Worm (Caenorhabditis elegans) whole organism, early embryonic: ENCODE results near the gene cutl-18.
"Not testable (repeated sequence)": the region's sequence is repeated elsewhere in the genome, so short reads cannot be mapped to it uniquely, and the experiment has no call there.

ENCODE experiments used
- B0310.2 ChIP-seq: sonication (generic microtip); optimal IDR thresholded peaks from 2 replicates; lab custom pipeline; 2016; ENCODE audit warnings: mild to moderate bottlenecking, missing genetic modification characterization, missing compliant biosample characterization
- F13C5.2 ChIP-seq: sonication (generic microtip); optimal IDR thresholded peaks from 2 replicates; lab custom pipeline; 2017; ENCODE audit warnings: mild to moderate bottlenecking, missing genetic modification characterization, inconsistent platforms, missing compliant biosample characterization
- aly-1 ChIP-seq: sonication (generic microtip); optimal IDR thresholded peaks from 2 replicates; lab custom pipeline; 2016; ENCODE audit warnings: missing genetic modification characterization, missing compliant biosample characterization
- ama-1 ChIP-seq: fragments of 150-350 bp; optimal IDR thresholded peaks from 2 replicates; lab custom pipeline; 2014
- ceh-13 ChIP-seq: fragments of 200-800 bp; sonication (Bioruptor generic); optimal IDR thresholded peaks from 2 replicates; lab custom pipeline; 2018; ENCODE audit warnings: mild to moderate bottlenecking, missing genetic modification characterization, missing compliant biosample characterization
- ceh-36 ChIP-seq: sonication (generic microtip); optimal IDR thresholded peaks from 2 replicates; lab custom pipeline; 2016; ENCODE audit warnings: missing genetic modification characterization, inconsistent platforms, missing compliant biosample characterization
- ets-7 ChIP-seq: sonication (generic microtip); optimal IDR thresholded peaks from 2 replicates; lab custom pipeline; 2016; ENCODE audit warnings: missing genotype, missing genetic modification characterization, missing compliant biosample characterization
- flt-1 ChIP-seq: fragments of 200-800 bp; sonication (Bioruptor generic); IDR thresholded peaks from 2 replicates; pipeline ENCODE4 v1.3.6; 2022; ENCODE audit warnings: missing genetic modification characterization, missing compliant biosample characterization
- hmbx-1 ChIP-seq: sonication (generic microtip); optimal IDR thresholded peaks from 2 replicates; lab custom pipeline; 2016; ENCODE audit warnings: mild to moderate bottlenecking, missing genetic modification characterization, missing compliant biosample characterization
- hmg-4 ChIP-seq: fragments of 200-800 bp; sonication (Bioruptor generic); optimal IDR thresholded peaks from 2 replicates; lab custom pipeline; 2018; ENCODE audit warnings: mild to moderate bottlenecking, missing genetic modification characterization, missing compliant biosample characterization
- hnd-1 ChIP-seq: sonication (generic microtip); optimal IDR thresholded peaks from 2 replicates; lab custom pipeline; 2016; ENCODE audit warnings: missing genetic modification characterization, missing compliant biosample characterization
- pes-1 ChIP-seq: fragments of 200-800 bp; sonication (Bioruptor generic); IDR thresholded peaks from 2 replicates; pipeline ENCODE4 v1.3.6; 2022; ENCODE audit warnings: missing genetic modification reagents, missing genetic modification characterization, missing compliant biosample characterization
- scrt-1 ChIP-seq: fragments of 200-800 bp; sonication (Bioruptor generic); IDR thresholded peaks from 2 replicates; pipeline ENCODE4 v1.3.6; 2022; ENCODE audit warnings: missing genetic modification characterization, missing compliant biosample characterization
- sea-1 ChIP-seq: fragments of 200-800 bp; sonication (Bioruptor generic); conservative IDR thresholded peaks from 2 replicates; pipeline ENCODE4 v1.3.6; 2022; ENCODE audit warnings: missing genetic modification characterization, missing compliant biosample characterization
- tbx-11 ChIP-seq: fragments of 200-800 bp; sonication (Bioruptor generic); IDR thresholded peaks from 2 replicates; pipeline ENCODE4 v1.3.6; 2022; ENCODE audit warnings: missing genetic modification characterization, missing compliant biosample characterization
- tbx-37 ChIP-seq: fragments of 200-800 bp; sonication (Bioruptor generic); conservative IDR thresholded peaks from 2 replicates; pipeline ENCODE4 v1.3.6; 2022; ENCODE audit warnings: missing genetic modification reagents, missing genetic modification characterization, missing compliant biosample characterization
- tra-4 ChIP-seq: sonication (generic microtip); optimal IDR thresholded peaks from 2 replicates; lab custom pipeline; 2017; ENCODE audit warnings: missing genetic modification characterization, missing compliant biosample characterization

Gene cutl-18

DNA sequence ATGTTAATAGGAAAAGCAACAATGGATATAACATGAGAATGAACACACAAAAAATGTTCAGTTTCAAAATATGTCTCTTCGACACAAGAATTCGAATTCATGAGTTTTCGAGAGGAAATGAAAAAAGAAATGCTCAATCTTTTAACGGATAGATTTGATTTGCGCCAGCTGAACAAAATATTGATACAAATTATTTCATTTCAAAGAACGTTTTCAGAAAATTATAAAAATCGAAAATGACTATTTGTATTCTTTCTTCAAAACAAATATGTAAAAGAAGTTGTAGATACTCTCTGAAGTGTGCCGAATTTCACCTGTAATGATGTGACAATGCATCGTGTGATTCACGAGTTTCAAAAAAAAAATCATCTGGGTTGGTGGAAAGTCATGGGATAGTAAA lies 16.2 kb downstream of the cutl-18 start, which contains the start of gene srh-47:
TSS of gene srh-47 (minus strand) at position 101 of the 400 bp plus-strand sequence.
- TF ChIP-seq ceh-13 (GFP tag; lab: Kevin White, UChicago) (no peak), tbx-11 (GFP tag; lab: Robert Waterston, UW) (no peak), hnd-1 (tag; lab: Kevin White, UChicago) (no peak), ama-1 (lab: Kevin White, UChicago) (no peak), F13C5.2 (tag; lab: Kevin White, UChicago) (no peak), scrt-1 (GFP tag; lab: Robert Waterston, UW) (no peak), flt-1 (GFP tag; lab: Robert Waterston, UW) (no peak), ceh-36 (tag; lab: Kevin White, UChicago) (no peak), hmbx-1 (no peak), aly-1 (tag; lab: Kevin White, UChicago) (no peak), tra-4 (tag; lab: Kevin White, UChicago) (no peak), pes-1 (no peak), tbx-37 (GFP tag; lab: Robert Waterston, UW) (no peak), sea-1 (GFP tag; lab: Robert Waterston, UW) (no peak), ets-7 (no peak), B0310.2 (tag; lab: Kevin White, UChicago) (no peak)

DNA sequence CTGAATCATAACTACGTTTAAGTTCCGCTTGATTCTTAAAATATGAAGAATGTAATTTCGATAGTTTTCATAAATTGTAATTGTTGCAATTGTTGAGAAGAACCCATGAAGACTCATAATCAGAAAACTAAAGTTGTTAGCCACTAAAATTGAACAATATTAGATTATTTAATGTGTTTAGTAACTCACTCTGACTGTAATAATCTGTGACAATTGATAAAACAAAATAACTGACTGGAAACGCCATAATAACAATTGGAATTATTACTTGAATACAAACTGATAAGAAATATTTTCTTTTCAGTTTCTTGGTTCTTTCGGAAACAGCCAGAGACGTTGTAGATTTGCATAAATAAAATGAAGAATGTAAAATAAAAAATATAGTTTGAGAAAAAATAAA lies 17.3 kb downstream of the cutl-18 start:
- TF ChIP-seq hnd-1 (tag; lab: Kevin White, UChicago), result no peak

DNA sequence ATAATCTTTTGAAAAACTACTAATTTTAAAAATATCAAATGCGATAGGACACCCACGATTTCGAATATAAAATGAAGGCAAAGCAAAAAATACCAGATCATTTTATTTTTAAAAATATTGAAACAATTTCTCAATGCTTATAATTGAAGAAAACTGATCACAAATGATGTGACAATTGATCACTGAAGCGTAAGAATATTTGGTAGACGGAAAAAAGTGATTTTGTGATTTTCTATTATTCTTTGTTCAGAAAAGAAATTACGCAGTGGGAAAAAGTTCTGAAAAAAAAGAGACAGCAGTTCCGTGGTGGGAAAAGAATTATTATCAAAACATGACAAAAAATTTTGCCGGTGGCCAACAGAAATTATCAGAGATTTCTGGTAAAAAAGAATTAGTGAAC lies 18.1 kb downstream of the cutl-18 start, which contains the start of gene T03F7.5:
TSS of gene T03F7.5 (minus strand) at position 101 of the 400 bp plus-strand sequence.
- TF ChIP-seq ets-7, result no peak

DNA sequence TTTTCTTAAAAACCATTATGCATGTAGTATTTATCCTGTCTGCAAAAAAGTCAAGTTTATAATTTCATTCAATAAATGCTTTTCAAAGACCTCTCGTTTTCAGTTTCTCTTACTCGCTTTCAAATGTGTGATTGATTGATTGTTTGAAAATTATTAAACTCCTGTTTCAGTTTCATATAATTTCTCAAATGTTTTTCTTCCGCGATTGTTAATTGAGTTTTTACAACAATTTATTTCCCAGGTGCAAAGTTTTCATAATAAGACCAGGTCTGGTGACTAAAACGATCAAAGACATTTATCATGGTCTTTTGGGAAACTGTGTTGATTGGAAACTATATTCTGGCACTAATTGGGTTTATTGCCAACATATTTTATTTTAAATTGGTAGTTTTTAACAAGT lies 22.3 kb downstream of the cutl-18 start, which contains the start of gene T03F7.6:
TSS of gene T03F7.6 (plus strand) at position 301 of the 400 bp plus-strand sequence.
- TF ChIP-seq hmbx-1, result no peak
- TF ChIP-seq aly-1 (tag; lab: Kevin White, UChicago), result no peak
- no peak for TF ChIP-seq F13C5.2 (tag; lab: Kevin White, UChicago)

DNA sequence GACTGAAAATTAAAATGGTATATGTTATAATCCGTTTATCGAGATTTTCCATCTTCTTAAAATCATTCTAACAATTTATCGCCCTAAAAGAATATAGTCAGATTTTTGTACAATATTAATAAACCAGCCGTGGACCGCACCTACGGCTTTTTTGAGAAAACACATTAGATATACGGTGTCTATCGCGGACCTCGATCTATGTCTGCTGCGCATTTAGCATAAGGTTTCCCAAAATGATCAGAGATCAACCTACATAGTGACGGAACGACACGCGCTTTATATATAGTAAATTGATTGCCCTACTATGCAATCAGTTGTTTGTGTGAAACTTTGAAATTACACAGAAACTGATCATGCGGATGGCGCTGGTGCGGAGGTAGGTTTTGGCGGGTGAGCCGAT lies 24.0 kb downstream of the cutl-18 start:
- TF ChIP-seq sea-1 (GFP tag; lab: Robert Waterston, UW) (no peak), F13C5.2 (tag; lab: Kevin White, UChicago) (no peak), ama-1 (lab: Kevin White, UChicago) (no peak), flt-1 (GFP tag; lab: Robert Waterston, UW) (no peak), aly-1 (tag; lab: Kevin White, UChicago) (no peak), ets-7 (no peak), ceh-36 (tag; lab: Kevin White, UChicago) (no peak), tra-4 (tag; lab: Kevin White, UChicago) (no peak), hmg-4 (GFP tag; lab: Kevin White, UChicago) (no peak), B0310.2 (tag; lab: Kevin White, UChicago) (no peak), pes-1 (no peak), hmbx-1 (no peak), hnd-1 (tag; lab: Kevin White, UChicago) (no peak)

DNA sequence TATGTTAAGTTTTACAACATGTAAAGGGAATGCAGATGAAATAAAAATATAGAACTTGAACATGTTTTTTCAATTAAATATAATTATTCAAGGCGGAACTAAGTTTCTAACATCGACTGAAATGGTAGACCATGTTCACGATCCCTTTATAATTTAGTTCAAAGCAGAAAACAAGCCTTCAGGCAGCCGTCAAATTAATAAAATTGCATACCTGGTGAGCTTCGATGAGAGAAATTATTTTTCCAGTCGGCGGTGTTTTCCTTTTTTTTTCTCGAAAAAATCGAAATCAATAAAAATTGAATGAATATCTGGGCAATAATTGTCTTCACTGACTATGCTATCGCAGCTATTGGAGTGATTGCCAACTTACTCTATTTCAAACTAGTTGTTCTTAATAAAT lies 25.8 kb downstream of the cutl-18 start, which contains the start of gene C03E10.1:
TSS of gene C03E10.1 (plus strand) at position 301 of the 400 bp plus-strand sequence.
- TF ChIP-seq pes-1 (no peak), tbx-37 (GFP tag; lab: Robert Waterston, UW) (no peak), tra-4 (tag; lab: Kevin White, UChicago) (no peak), ama-1 (lab: Kevin White, UChicago) (no peak)

DNA sequence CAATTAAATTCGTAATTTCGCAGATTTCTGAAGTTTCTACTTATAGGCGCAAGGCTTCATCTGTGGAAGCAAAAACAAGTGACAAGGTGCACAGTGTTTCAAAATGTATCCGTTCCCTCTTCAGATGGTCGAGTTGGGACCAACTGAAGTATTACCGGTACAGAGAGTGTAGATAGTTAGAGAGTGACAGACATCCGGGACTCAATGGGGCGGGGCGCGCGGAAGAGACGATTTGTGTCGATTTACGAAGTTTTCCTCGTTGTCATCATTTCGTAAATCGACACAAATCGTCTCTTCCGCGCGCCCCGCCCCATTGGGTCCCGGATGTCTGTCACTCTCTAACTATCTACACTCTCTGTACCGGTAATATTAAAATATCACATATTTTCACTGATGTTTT lies 30.6 kb downstream of the cutl-18 start, which contains the start of gene C03E10.3:
TSS of gene C03E10.3 (plus strand) at position 301 of the 400 bp plus-strand sequence.
- TF ChIP-seq hmbx-1; scrt-1 (GFP tag; lab: Robert Waterston, UW); ceh-13 (GFP tag; lab: Kevin White, UChicago): not testable (repeated sequence)

DNA sequence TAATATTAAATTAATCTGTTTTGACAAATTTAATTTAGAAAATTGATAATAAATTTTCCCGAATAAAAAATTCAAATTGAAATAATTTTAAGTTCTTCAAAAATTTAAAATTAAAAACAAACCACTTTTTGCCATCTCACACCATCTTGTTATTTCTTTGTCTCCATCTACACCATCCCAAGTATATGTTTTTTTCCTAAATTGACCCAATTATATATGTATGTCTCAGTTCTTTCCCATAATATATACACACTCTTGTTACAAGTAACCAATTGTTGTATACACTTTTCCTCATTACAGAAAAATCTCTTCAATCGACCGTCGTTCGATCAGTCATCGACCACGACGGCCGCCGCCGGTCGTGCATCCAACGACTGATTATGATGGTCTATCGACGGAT lies 34.4 kb downstream of the cutl-18 start, which contains the start of gene gly-20:
TSS of gene gly-20 (plus strand) at position 301 of the 400 bp plus-strand sequence.
- no peak for TF ChIP-seq tbx-37 (GFP tag; lab: Robert Waterston, UW)
- no peak for TF ChIP-seq flt-1 (GFP tag; lab: Robert Waterston, UW)
- TF ChIP-seq F13C5.2 (tag; lab: Kevin White, UChicago), result no peak
- TF ChIP-seq scrt-1 (GFP tag; lab: Robert Waterston, UW), result no peak

DNA sequence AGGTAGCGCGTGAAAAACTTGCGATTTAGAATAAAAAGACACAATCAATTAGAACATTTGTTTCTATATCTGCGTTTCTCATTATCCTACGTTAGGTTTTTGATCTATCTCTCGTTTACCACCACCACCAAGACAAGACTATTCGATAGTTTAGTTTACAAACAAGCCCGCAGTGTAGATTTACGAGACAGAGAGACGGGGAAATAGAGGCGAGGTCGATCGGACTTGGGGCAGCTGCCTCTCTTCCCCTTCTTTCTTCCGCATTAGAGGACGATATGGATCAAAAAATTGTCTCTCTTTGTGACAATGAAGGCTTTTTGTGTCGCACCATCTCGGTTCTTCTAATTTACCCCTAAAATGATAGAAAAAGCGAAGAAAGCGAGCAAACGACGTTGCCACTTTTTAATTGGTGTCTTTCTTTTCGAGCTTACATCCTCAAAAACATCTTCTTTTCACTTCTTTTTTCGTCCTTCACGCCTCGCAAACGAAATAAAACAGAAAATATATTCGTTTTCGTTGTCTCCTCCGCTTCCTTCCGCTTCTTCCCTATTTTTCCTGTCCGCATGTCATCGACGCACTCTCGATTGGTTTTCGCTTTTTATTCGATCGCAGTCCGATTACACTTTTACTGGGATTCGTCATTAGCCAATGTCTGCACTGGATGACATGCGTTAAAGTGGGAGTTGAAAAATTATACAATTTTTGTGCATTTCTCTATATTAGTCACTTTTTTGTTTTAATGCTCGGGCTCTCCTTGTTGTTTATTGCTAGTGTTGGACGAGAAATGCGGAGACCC lies 35.1 kb downstream of the cutl-18 start:
- TF ChIP-seq hmg-4 (GFP tag; lab: Kevin White, UChicago) (peak; percentile 52), ama-1 (lab: Kevin White, UChicago) (no peak), pes-1 (no peak), aly-1 (tag; lab: Kevin White, UChicago) (no peak), hmbx-1 (no peak), B0310.2 (tag; lab: Kevin White, UChicago) (no peak), sea-1 (GFP tag; lab: Robert Waterston, UW) (no peak)
